Worm (Caenorhabditis elegans) whole organism, L1 larva: ENCODE results near the gene sru-35.

Experiments
- C16A3.4 ChIP-seq: fragments of 150-350 bp; optimal IDR thresholded peaks from 2 replicates; lab custom pipeline; 2014; ENCODE audit warnings: missing biosample characterization, missing genetic modification characterization
- aha-1 ChIP-seq: fragments of 150-350 bp; optimal IDR thresholded peaks from 2 replicates; lab custom pipeline; 2014; ENCODE audit warnings: missing biosample characterization, missing genetic modification characterization
- alr-1 ChIP-seq: fragments of 200-800 bp; sonication (Bioruptor generic); optimal IDR thresholded peaks from 2 replicates; lab custom pipeline; 2018; ENCODE audit warnings: borderline replicate concordance, mild to moderate bottlenecking, missing genetic modification characterization, missing compliant biosample characterization
- aly-2 ChIP-seq: fragments of 150-350 bp; optimal IDR thresholded peaks from 2 replicates; lab custom pipeline; 2014; ENCODE audit warnings: missing biosample characterization, missing genetic modification characterization
- ceh-63 ChIP-seq: fragments of 200-800 bp; sonication (Bioruptor generic); optimal IDR thresholded peaks from 2 replicates; lab custom pipeline; 2018; ENCODE audit warnings: mild to moderate bottlenecking, missing genetic modification characterization, missing compliant biosample characterization
- ceh-8 ChIP-seq: fragments of 200-800 bp; sonication (Bioruptor generic); optimal IDR thresholded peaks from 2 replicates; lab custom pipeline; 2018; ENCODE audit warnings: mild to moderate bottlenecking, missing genetic modification characterization, moderate library complexity, missing compliant biosample characterization
- ceh-88 ChIP-seq: fragments of 200-800 bp; sonication (Bioruptor generic); IDR thresholded peaks from 2 replicates; pipeline ENCODE4 v1.3.6; 2022; ENCODE audit warnings: missing genetic modification characterization, missing compliant biosample characterization
- ceh-90 ChIP-seq: sonication (generic microtip); optimal IDR thresholded peaks from 2 replicates; lab custom pipeline; 2016; ENCODE audit warnings: missing genetic modification characterization, missing compliant biosample characterization
- ces-1 ChIP-seq: fragments of 150-350 bp; optimal IDR thresholded peaks from 2 replicates; lab custom pipeline; 2014; ENCODE audit warnings: missing biosample characterization, missing genetic modification reagents, missing genetic modification characterization
- dpl-1 ChIP-seq, 3 experiments: fragments of 150-350 bp in 2 of 3; sonication (generic microtip) in 1 of 3; optimal IDR thresholded peaks; 2 replicates each; lab custom pipeline; 2014 to 2017; ENCODE audit warnings: missing biosample characterization in 3 of 3, missing genetic modification characterization in 3 of 3, missing genetic modification reagents in 3 of 3
- efl-1 ChIP-seq, 4 experiments: fragments of 150-350 bp; optimal IDR thresholded peaks in 3 of 4; peaks in 1 of 4; 1 replicate in 1 of 4; 2 replicates in 3 of 4; lab custom pipeline; 2014; ENCODE audit warnings: missing biosample characterization in 2 of 4, missing genetic modification characterization in 2 of 4, missing genetic modification reagents in 2 of 4
- efl-3 ChIP-seq: fragments of 200-800 bp; sonication (Bioruptor generic); optimal IDR thresholded peaks from 2 replicates; lab custom pipeline; 2018; ENCODE audit warnings: mild to moderate bottlenecking, missing genetic modification characterization, missing compliant biosample characterization
- egl-13 ChIP-seq: sonication (generic microtip); optimal IDR thresholded peaks from 2 replicates; lab custom pipeline; 2016; ENCODE audit warnings: missing genotype, missing genetic modification reagents, missing genetic modification characterization, missing compliant biosample characterization
- elt-3 ChIP-seq, 6 experiments: fragments of 150-350 bp in 1 of 6; sonication (generic microtip); optimal IDR thresholded peaks; 2 replicates each; lab custom pipeline; 2017 to 2018; ENCODE audit warnings: missing biosample characterization in 6 of 6, missing genetic modification characterization in 6 of 6, inconsistent platforms in 1 of 6
- ets-5 ChIP-seq: fragments of 200-800 bp; sonication (Bioruptor generic); IDR thresholded peaks from 2 replicates; pipeline ENCODE4 v1.3.6; 2022; ENCODE audit warnings: missing genetic modification characterization, missing compliant biosample characterization
- fkh-10 ChIP-seq: sonication (generic microtip); optimal IDR thresholded peaks from 2 replicates; lab custom pipeline; 2017; ENCODE audit warnings: missing biosample characterization, missing genetic modification reagents, missing genetic modification characterization
- fkh-4 ChIP-seq: sonication (generic microtip); optimal IDR thresholded peaks from 2 replicates; lab custom pipeline; 2016; ENCODE audit warnings: missing compliant biosample characterization, missing genetic modification characterization, borderline replicate concordance
- fkh-8 ChIP-seq: sonication (generic microtip); optimal IDR thresholded peaks from 2 replicates; lab custom pipeline; 2016; ENCODE audit warnings: mild to moderate bottlenecking, missing genetic modification characterization, missing compliant biosample characterization
- fos-1 ChIP-seq: fragments of 150-350 bp; optimal IDR thresholded peaks from 2 replicates; lab custom pipeline; 2014; ENCODE audit warnings: missing biosample characterization, missing genetic modification characterization
- grh-1 ChIP-seq: fragments of 200-800 bp; sonication (Bioruptor generic); IDR thresholded peaks from 2 replicates; pipeline ENCODE4 v1.3.6; 2022; ENCODE audit warnings: missing genetic modification reagents, missing genetic modification characterization, missing compliant biosample characterization
- hlh-17 ChIP-seq: fragments of 200-800 bp; sonication (Bioruptor generic); optimal IDR thresholded peaks from 2 replicates; lab custom pipeline; 2018; ENCODE audit warnings: missing genetic modification characterization, mild to moderate bottlenecking, missing compliant biosample characterization, moderate library complexity, borderline replicate concordance
- jun-1 ChIP-seq: fragments of 150-350 bp; optimal IDR thresholded peaks from 2 replicates; lab custom pipeline; 2014; ENCODE audit warnings: missing biosample characterization, missing genetic modification reagents, missing genetic modification characterization
- lin-13 ChIP-seq: fragments of 150-350 bp; optimal IDR thresholded peaks from 2 replicates; lab custom pipeline; 2014; ENCODE audit warnings: missing biosample characterization, missing genetic modification reagents, missing genetic modification characterization
- lin-39 ChIP-seq: fragments of 150-350 bp; optimal IDR thresholded peaks from 2 replicates; lab custom pipeline; 2014; ENCODE audit warnings: missing biosample characterization, missing genetic modification reagents, missing genetic modification characterization
- lsy-2 ChIP-seq, 2 experiments: fragments of 150-350 bp; optimal IDR thresholded peaks; 2 replicates each; lab custom pipeline; 2014; ENCODE audit warnings: missing biosample characterization in 2 of 2, missing genetic modification characterization in 2 of 2
- mab-9 ChIP-seq: fragments of 200-800 bp; sonication (Bioruptor generic); IDR thresholded peaks from 2 replicates; pipeline ENCODE4 v1.3.6; 2022; ENCODE audit warnings: missing genetic modification reagents, missing genetic modification characterization, missing compliant biosample characterization
- mdl-1 ChIP-seq, 2 experiments: fragments of 150-350 bp; optimal IDR thresholded peaks; 2 replicates each; lab custom pipeline; 2014 to 2017; ENCODE audit warnings: missing biosample characterization in 2 of 2, missing genetic modification characterization in 2 of 2, inconsistent platforms in 1 of 2
- mef-2 ChIP-seq: fragments of 150-350 bp; optimal IDR thresholded peaks from 2 replicates; lab custom pipeline; 2014; ENCODE audit warnings: missing biosample characterization, missing genetic modification characterization
- nhr-11 ChIP-seq: fragments of 150-350 bp; optimal IDR thresholded peaks from 2 replicates; lab custom pipeline; 2014; ENCODE audit warnings: missing biosample characterization, missing genetic modification characterization
- nhr-237 ChIP-seq: fragments of 150-350 bp; optimal IDR thresholded peaks from 2 replicates; lab custom pipeline; 2014; ENCODE audit warnings: missing biosample characterization, missing genetic modification characterization
- nhr-76 ChIP-seq: sonication (generic microtip); optimal IDR thresholded peaks from 2 replicates; lab custom pipeline; 2017; ENCODE audit warnings: missing biosample characterization, missing genetic modification characterization
- nhr-85 ChIP-seq: sonication (generic microtip); peaks from one replicate; lab custom pipeline; 2016; ENCODE audit warnings: missing genetic modification characterization, inconsistent platforms, missing compliant biosample characterization
- nhr-90 ChIP-seq: sonication (generic microtip); optimal IDR thresholded peaks from 2 replicates; lab custom pipeline; 2016; ENCODE audit warnings: mild to moderate bottlenecking, missing genetic modification characterization, missing compliant biosample characterization; ENCODE audit not compliant: poor library complexity
- pag-3 ChIP-seq: sonication (generic microtip); optimal IDR thresholded peaks from 2 replicates; lab custom pipeline; 2017; ENCODE audit warnings: missing genetic modification characterization, mild to moderate bottlenecking, missing compliant biosample characterization, antibody characterized with exemption, borderline replicate concordance; ENCODE audit not compliant: insufficient read depth
- rnt-1 ChIP-seq: sonication (generic microtip); optimal IDR thresholded peaks from 2 replicates; lab custom pipeline; 2016; ENCODE audit warnings: mild to moderate bottlenecking, missing genetic modification characterization, moderate library complexity, missing compliant biosample characterization
- skn-1 ChIP-seq: fragments of 150-350 bp; optimal IDR thresholded peaks from 2 replicates; lab custom pipeline; 2014; ENCODE audit warnings: missing biosample characterization, missing genetic modification characterization
- snpc-4 ChIP-seq: fragments of 150-350 bp; optimal IDR thresholded peaks from 2 replicates; lab custom pipeline; 2014; ENCODE audit warnings: missing biosample characterization, missing genetic modification characterization
- snu-23 ChIP-seq: sonication (generic microtip); optimal IDR thresholded peaks from 2 replicates; lab custom pipeline; 2016; ENCODE audit warnings: missing genetic modification characterization, missing compliant biosample characterization
- sptf-1 ChIP-seq: fragments of 150-350 bp; optimal IDR thresholded peaks from 2 replicates; lab custom pipeline; 2014; ENCODE audit warnings: missing biosample characterization, missing genetic modification characterization
- sup-37 ChIP-seq: fragments of 200-800 bp; sonication (Bioruptor generic); optimal IDR thresholded peaks from 2 replicates; lab custom pipeline; 2018; ENCODE audit warnings: mild to moderate bottlenecking, missing genetic modification characterization, missing compliant biosample characterization
- tlp-1 ChIP-seq: fragments of 150-350 bp; optimal IDR thresholded peaks from 2 replicates; lab custom pipeline; 2014; ENCODE audit warnings: missing biosample characterization, missing genetic modification characterization
- unc-30 ChIP-seq: sonication (generic microtip); optimal IDR thresholded peaks from 2 replicates; lab custom pipeline; 2017; ENCODE audit warnings: missing biosample characterization, missing genetic modification characterization
- unc-62 ChIP-seq: fragments of 150-350 bp; optimal IDR thresholded peaks from 2 replicates; lab custom pipeline; 2014; ENCODE audit warnings: missing biosample characterization, missing genetic modification reagents, missing genetic modification characterization
- unc-98 ChIP-seq: fragments of 200-800 bp; sonication (Bioruptor generic); IDR thresholded peaks from 2 replicates; pipeline ENCODE4 v1.3.6; 2022; ENCODE audit warnings: missing genetic modification characterization, missing compliant biosample characterization
- xbp-1 ChIP-seq: sonication (generic microtip); optimal IDR thresholded peaks from 2 replicates; lab custom pipeline; 2016; ENCODE audit warnings: missing genetic modification characterization, missing compliant biosample characterization
- zag-1 ChIP-seq: fragments of 150-350 bp; optimal IDR thresholded peaks from 2 replicates; lab custom pipeline; 2014; ENCODE audit warnings: missing biosample characterization, missing genetic modification characterization
- ztf-11 ChIP-seq, 2 experiments: sonication (generic microtip); optimal IDR thresholded peaks; 2 replicates each; lab custom pipeline; 2016 to 2017; ENCODE audit warnings: missing genetic modification characterization in 2 of 2, missing biosample characterization in 1 of 2, missing compliant biosample characterization in 1 of 2

The sru-35 gene

DNA sequence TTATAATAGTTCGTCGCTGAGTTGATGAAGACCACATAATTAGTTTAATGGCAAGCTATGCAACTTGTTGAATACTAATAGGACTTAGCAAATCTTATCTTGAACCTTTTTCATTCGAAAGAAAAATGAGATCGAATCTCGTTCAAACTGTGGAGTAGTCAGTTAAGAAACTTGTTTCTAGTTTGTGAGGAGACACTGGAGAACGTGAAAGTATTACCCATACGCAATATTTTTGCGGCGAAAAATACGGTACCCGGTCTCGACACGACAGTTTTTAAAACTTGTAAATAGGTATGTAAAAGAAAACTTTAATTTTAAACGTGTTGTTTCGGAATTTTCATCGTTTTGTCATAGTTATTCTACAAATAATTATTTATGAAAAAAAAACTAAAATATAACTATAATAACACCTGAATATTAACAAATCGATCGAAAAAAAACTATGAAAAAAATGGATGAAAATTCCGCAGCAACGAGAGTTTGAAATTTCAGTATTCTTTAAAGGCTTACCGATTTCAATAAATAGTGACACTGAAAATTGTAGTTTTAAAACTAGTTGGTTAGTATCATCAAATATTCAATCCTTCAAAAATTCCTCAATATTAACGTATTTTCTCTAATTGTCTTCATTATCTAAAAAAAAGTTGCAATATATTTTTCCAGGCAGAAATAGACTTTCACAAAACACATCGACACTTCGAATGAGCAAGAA, 44.3 kb downstream of the sru-35 start, which contains the start of the genes F20C5.7 and parg-1:
TSS of gene F20C5.7 (minus strand) at position 101 of the 712 bp plus-strand sequence.
TSS of gene parg-1 (plus strand) at position 662 of the 712 bp plus-strand sequence.
- TF ChIP-seq aha-1 = no peak

DNA sequence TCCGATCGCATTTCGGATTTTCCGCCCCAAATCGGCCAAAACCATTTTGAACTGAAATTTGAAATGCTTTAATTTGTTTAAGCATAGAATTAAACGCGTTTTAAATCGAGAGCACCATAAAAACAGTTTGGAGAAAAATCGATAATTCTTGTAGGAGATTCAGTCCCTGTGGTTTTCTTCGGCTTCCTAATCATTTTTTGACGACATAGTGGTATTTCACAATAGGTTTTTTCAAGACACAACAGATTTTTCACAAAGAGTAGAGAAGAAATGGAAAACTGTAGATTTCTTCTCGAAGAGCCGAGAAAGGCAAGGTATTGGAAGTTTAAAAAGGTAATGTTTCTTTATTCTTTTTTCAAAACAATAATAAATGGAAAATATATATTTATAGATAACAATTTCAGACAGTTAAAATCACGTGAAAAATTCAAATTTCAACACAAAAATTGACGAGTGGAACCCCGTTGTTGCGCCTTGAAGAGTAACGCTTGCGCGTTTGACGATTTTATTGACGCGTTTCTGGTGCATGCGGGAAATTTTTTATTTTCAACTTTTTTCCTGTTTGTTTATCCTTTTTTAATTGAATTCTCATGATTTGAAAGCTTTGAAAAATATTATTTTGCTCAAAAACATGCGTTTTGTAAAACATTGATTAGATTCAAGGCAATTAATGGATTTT, 46.3 kb downstream of the sru-35 start, which contains the start of gene F21D5.7:
TSS of gene F21D5.7 (minus strand) at position 51 of the 679 bp plus-strand sequence.
- TF ChIP-seq elt-3 (tag; optimal IDR thresholded peaks at IDR 0.05; lab: Kevin White, UChicago) = peak in 2 of 6 experiments; percentile 66 to 77
- no peak for TF ChIP-seq ceh-63 (GFP tag; lab: Kevin White, UChicago)
- no peak for TF ChIP-seq unc-30 (tag; lab: Kevin White, UChicago)
- no peak for TF ChIP-seq ets-5 (GFP tag; lab: Robert Waterston, UW)
- peak; percentile 86 for TF ChIP-seq nhr-90 (tag; lab: Kevin White, UChicago)
- peak; percentile 89 for TF ChIP-seq nhr-85
- TF ChIP-seq ces-1 (GFP tag; lab: Kevin White, UChicago) = no peak
- peak; percentile 87 for TF ChIP-seq snu-23 (GFP tag; lab: Kevin White, UChicago)
- TF ChIP-seq pag-3 (tag; lab: Kevin White, UChicago) = no peak
- peak; percentile 36; the same call in 1 of the 2 replicates for TF ChIP-seq ceh-88
- peak; percentile 86 to 88 for TF ChIP-seq lsy-2 (tag; optimal IDR thresholded peaks at IDR 0.05; lab: Kevin White, UChicago)
- peak; percentile 72 for TF ChIP-seq lin-13 (GFP tag; lab: Kevin White, UChicago)
- TF ChIP-seq skn-1 (tag; lab: Kevin White, UChicago) = peak; percentile 82
- TF ChIP-seq rnt-1 (tag; lab: Kevin White, UChicago) = peak; percentile 87
- TF ChIP-seq lin-39 = peak; percentile 79
- TF ChIP-seq hlh-17 (GFP tag; lab: Kevin White, UChicago) = no peak
- TF ChIP-seq fkh-10 (GFP tag; lab: Kevin White, UChicago) = no peak
- TF ChIP-seq dpl-1 (GFP tag; optimal IDR thresholded peaks at IDR 0.05; lab: Kevin White, UChicago) = peak; percentile 81 to 88 (median 87)
- TF ChIP-seq fkh-8 (tag; lab: Kevin White, UChicago) = peak; percentile 46
- no peak for TF ChIP-seq mab-9 (GFP tag; lab: Robert Waterston, UW)
- TF ChIP-seq ztf-11 (tag; optimal IDR thresholded peaks at IDR 0.05; lab: Kevin White, UChicago) = peak in 1 of 2 experiments; percentile 25
- no peak for TF ChIP-seq sptf-1 (tag; lab: Kevin White, UChicago)
- peak; percentile 67 for TF ChIP-seq C16A3.4 (tag; lab: Kevin White, UChicago)
- no peak for TF ChIP-seq mef-2
- no peak for TF ChIP-seq zag-1 (tag; lab: Kevin White, UChicago)
- peak; percentile 68 for TF ChIP-seq jun-1 (tag; lab: Kevin White, UChicago)
- TF ChIP-seq unc-62 (GFP tag; lab: Kevin White, UChicago) = no peak
- no peak for TF ChIP-seq alr-1 (tag; lab: Kevin White, UChicago)
- no peak for TF ChIP-seq nhr-76 (tag; lab: Kevin White, UChicago)
- TF ChIP-seq ceh-90 (tag; lab: Kevin White, UChicago) = no peak
- no peak for TF ChIP-seq aly-2 (tag; lab: Kevin White, UChicago)
- peak; percentile 75 to 86 for TF ChIP-seq efl-1 (optimal IDR thresholded peaks at IDR 0.05; lab: Kevin White, UChicago)
- TF ChIP-seq efl-1 (GFP tag; optimal IDR thresholded peaks at IDR 0.05 in 1 of 2; lab: Kevin White, UChicago) = peak; percentile 86 to 98
- TF ChIP-seq sup-37 (GFP tag; lab: Kevin White, UChicago) = no peak
- TF ChIP-seq ceh-8 (GFP tag; lab: Kevin White, UChicago) = no peak
- no peak for TF ChIP-seq unc-98 (GFP tag; lab: Robert Waterston, UW)
- TF ChIP-seq fkh-4 (tag; lab: Kevin White, UChicago) = no peak
- peak; percentile 61 for TF ChIP-seq nhr-11 (tag; lab: Kevin White, UChicago)
- peak in 1 of 2 experiments; percentile 79 for TF ChIP-seq mdl-1 (tag; optimal IDR thresholded peaks at IDR 0.05; lab: Kevin White, UChicago)
- peak; percentile 61 for TF ChIP-seq grh-1 (GFP tag; lab: Robert Waterston, UW)
- TF ChIP-seq egl-13 (tag; lab: Kevin White, UChicago) = peak; percentile 66
- no peak for TF ChIP-seq nhr-237 (tag; lab: Kevin White, UChicago)
- TF ChIP-seq snpc-4 (tag; lab: Kevin White, UChicago) = peak; percentile 45
- TF ChIP-seq xbp-1 (tag; lab: Kevin White, UChicago) = peak; percentile 84
- peak; percentile 58 for TF ChIP-seq fos-1
- TF ChIP-seq tlp-1 (tag; lab: Kevin White, UChicago) = no peak
- TF ChIP-seq efl-3 (GFP tag; lab: Kevin White, UChicago) = no peak
